Worm (Caenorhabditis elegans): ENCODE data around the gene cku-80.

ce11 chrIII:4428797-4429196 lies 9.1 kb downstream of the cku-80 start:
- TF ChIP-seq ceh-58 (GFP tag; IDR thresholded peaks at IDR 0.05) = 0 out of 2 replicates have a peak, but pooled peaks have one; percentile 57
- TF ChIP-seq let-607 (tag; optimal IDR thresholded peaks at IDR 0.05) = no peak
- TF ChIP-seq cebp-2 (GFP tag; IDR thresholded peaks at IDR 0.05) = no peak
- TF ChIP-seq lsl-1 (GFP tag; optimal IDR thresholded peaks at IDR 0.05) = peak; percentile 26
- no peak for TF ChIP-seq sea-2 (GFP tag; IDR thresholded peaks at IDR 0.05)

All from whole organism, young adult.